Worm (Caenorhabditis elegans): Measurements from ENCODE around the gene tbp-1.
A peak's percentile ranks its signal among the peaks of the same experiment; 100 is the strongest.

The tbp-1 gene

DNA sequence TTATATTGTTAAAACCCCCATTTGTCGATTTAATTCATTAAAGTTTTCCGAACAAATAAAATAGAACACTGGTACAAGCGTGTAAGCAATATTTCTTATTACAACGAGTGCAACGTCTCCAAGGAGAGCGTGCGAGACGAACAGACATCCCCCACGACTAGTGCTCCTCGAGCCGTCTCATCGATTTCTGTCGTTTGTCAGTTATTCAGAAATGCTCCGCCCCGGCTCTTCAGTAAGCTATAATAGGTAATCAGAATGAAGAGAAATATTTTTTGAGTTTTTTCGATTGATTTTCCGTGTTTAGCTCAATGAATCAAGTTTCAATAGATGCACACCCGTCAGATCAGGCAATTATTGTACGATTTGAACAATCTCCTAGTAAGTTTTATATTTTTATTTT lies 45.1 kb upstream of the tbp-1 start, which contains the start of gene kap-1 (continued):
- no peak for TF ChIP-seq daf-8 (GFP tag; IDR thresholded peaks at IDR 0.05)
- no peak for TF ChIP-seq aha-1 (tag)
- TF ChIP-seq lin-39 (tag; optimal IDR thresholded peaks at IDR 0.05): no peak
- TF ChIP-seq hmg-1.1 (GFP tag; IDR thresholded peaks at IDR 0.05): 0 out of 2 replicates have a peak, but pooled peaks have one; percentile 36
- no peak for TF ChIP-seq mxl-3 (GFP tag; optimal IDR thresholded peaks at IDR 0.05)
- TF ChIP-seq tra-1 (GFP tag; IDR thresholded peaks at IDR 0.05): 0 out of 2 replicates have a peak, but pooled peaks have one; percentile 5
- TF ChIP-seq dmd-8 (GFP tag; IDR thresholded peaks at IDR 0.05): no peak
- 0 out of 2 replicates have a peak, but pooled peaks have one; percentile 21 for TF ChIP-seq lin-38 (GFP tag; IDR thresholded peaks at IDR 0.05)
- no peak for TF ChIP-seq D1046.2 (GFP tag; IDR thresholded peaks at IDR 0.05)
- 0 out of 2 replicates have a peak, but pooled peaks have one; percentile 11 for TF ChIP-seq snpc-1.2 (GFP tag; IDR thresholded peaks at IDR 0.05)
- TF ChIP-seq fos-1 (tag; optimal IDR thresholded peaks at IDR 0.05): no peak
- no peak for TF ChIP-seq skn-1 (tag; optimal IDR thresholded peaks at IDR 0.05)
- TF ChIP-seq rbr-2 (tag; optimal IDR thresholded peaks at IDR 0.05): no peak
- no peak for TF ChIP-seq mxl-2 (GFP tag; conservative IDR thresholded peaks at IDR 0.05)
- TF ChIP-seq nhr-10 (tag; optimal IDR thresholded peaks at IDR 0.05): no peak
- TF ChIP-seq zfp-3 (GFP tag; conservative IDR thresholded peaks at IDR 0.05): no peak; the same call in 1 of the 2 replicates
- TF ChIP-seq egl-43 (GFP tag; IDR thresholded peaks at IDR 0.05): peak; percentile 64
- TF ChIP-seq jun-1 (tag; optimal IDR thresholded peaks at IDR 0.05): no peak
- TF ChIP-seq ceh-82 (tag; optimal IDR thresholded peaks at IDR 0.05): no peak
- no peak for TF ChIP-seq lin-13 (GFP tag; optimal IDR thresholded peaks at IDR 0.05)
- no peak for TF ChIP-seq nhr-237 (tag; optimal IDR thresholded peaks at IDR 0.05)
- TF ChIP-seq ctbp-1 (GFP tag; IDR thresholded peaks at IDR 0.05): no peak
- TF ChIP-seq T26A8.4 (GFP tag; IDR thresholded peaks at IDR 0.05): 0 out of 2 replicates have a peak, but pooled peaks have one; percentile 26
- TF ChIP-seq F44E2.7 (GFP tag; IDR thresholded peaks at IDR 0.05): 0 out of 2 replicates have a peak, but pooled peaks have one; percentile 50
- no peak for TF ChIP-seq unc-130 (GFP tag; optimal IDR thresholded peaks at IDR 0.05)
- TF ChIP-seq hif-1 (tag; optimal IDR thresholded peaks at IDR 0.05): no peak
- TF ChIP-seq lim-7 (GFP tag; IDR thresholded peaks at IDR 0.05): no peak
- no peak for TF ChIP-seq ceh-44 (GFP tag; IDR thresholded peaks at IDR 0.05)
- TF ChIP-seq F49E8.2 (tag; optimal IDR thresholded peaks at IDR 0.05; ENCODE audit: borderline replicate concordance): no peak
- no peak for TF ChIP-seq nhr-25 (tag; optimal IDR thresholded peaks at IDR 0.05; ENCODE audit: borderline replicate concordance, insufficient read depth)
- TF ChIP-seq cey-2 (tag; optimal IDR thresholded peaks at IDR 0.05; ENCODE audit: borderline replicate concordance, insufficient read depth): no peak
- TF ChIP-seq Y105C5A.15 (GFP tag; IDR thresholded peaks at IDR 0.05): no peak
- TF ChIP-seq dmd-9 (GFP tag; IDR thresholded peaks at IDR 0.05): no peak
- no peak for TF ChIP-seq ceh-20 (GFP tag; IDR thresholded peaks at IDR 0.05)
- no peak for TF ChIP-seq fkh-10 (GFP tag; optimal IDR thresholded peaks at IDR 0.05)
- no peak for TF ChIP-seq zfp-2 (tag; optimal IDR thresholded peaks at IDR 0.05)
- no peak for TF ChIP-seq lin-29 (GFP tag; IDR thresholded peaks at IDR 0.05)
- no peak for TF ChIP-seq Y48G9A.11 (GFP tag; IDR thresholded peaks at IDR 0.05)
- TF ChIP-seq zag-1 (tag; optimal IDR thresholded peaks at IDR 0.05): no peak
- TF ChIP-seq unc-62 (GFP tag; optimal IDR thresholded peaks at IDR 0.05 in 1 of 2): no peak
- TF ChIP-seq unc-62 (tag; optimal IDR thresholded peaks at IDR 0.05): no peak
- TF ChIP-seq ces-1 (GFP tag; optimal IDR thresholded peaks at IDR 0.05): no peak
- TF ChIP-seq pqm-1 (tag; optimal IDR thresholded peaks at IDR 0.05): no peak
- no peak for TF ChIP-seq ZK546.5 (tag; optimal IDR thresholded peaks at IDR 0.05)
- no peak for TF ChIP-seq nhr-111 (GFP tag; optimal IDR thresholded peaks at IDR 0.05)
- TF ChIP-seq duxl-1 (tag; optimal IDR thresholded peaks at IDR 0.05; ENCODE audit: poor library complexity): peak; percentile 13
- TF ChIP-seq dpl-1 (GFP tag; optimal IDR thresholded peaks at IDR 0.05): no peak
- TF ChIP-seq lin-15B (tag; optimal IDR thresholded peaks at IDR 0.05): no peak
- no peak for TF ChIP-seq snpc-4 (tag; optimal IDR thresholded peaks at IDR 0.05)
- TF ChIP-seq gei-8 (GFP tag; optimal IDR thresholded peaks at IDR 0.05): peak; percentile 13
- no peak for TF ChIP-seq ztf-11 (tag; optimal IDR thresholded peaks at IDR 0.05)
- no peak for TF ChIP-seq zip-2 (tag; optimal IDR thresholded peaks at IDR 0.05)
